Fruit fly (Drosophila melanogaster): Measurements from ENCODE around the gene Pus10.

- no peak for TF ChIP-seq CG8478 (optimal IDR thresholded peaks at IDR 0.05)
- TF ChIP-seq CTCF (optimal IDR thresholded peaks at IDR 0.05) = no peak
Measured at dm6 chr2L:155215-155712, at the start of gene Pus10.
